Worm (Caenorhabditis elegans): Measurements from ENCODE around the gene F46C5.2.

Gene F46C5.2

ce11 chrII:8783451-8783967 is 45.6 kb downstream of the F46C5.2 start, which contains the start of gene sgn-1:
Gene sgn-1 (minus strand): TSS chrII:8783670.
- TF ChIP-seq nhr-129 (tag; optimal IDR thresholded peaks at IDR 0.05) (peak; percentile 23), unc-62 (GFP tag; optimal IDR thresholded peaks at IDR 0.05) (no peak)

Data from whole organism, L2 larva.